Worm (Caenorhabditis elegans) whole organism, L3 larva: ENCODE measurements around the gene F13A7.11.

Experiments used
- ama-1 ChIP-seq: fragments of 150-350 bp; optimal IDR thresholded peaks from 2 replicates; lab custom pipeline; 2018
- fos-1 ChIP-seq: fragments of 150-350 bp; optimal IDR thresholded peaks from 2 replicates; lab custom pipeline; 2014; ENCODE audit warnings: missing biosample characterization, missing genetic modification characterization
- jun-1 ChIP-seq: fragments of 150-350 bp; optimal IDR thresholded peaks from 2 replicates; lab custom pipeline; 2014; ENCODE audit warnings: missing biosample characterization, missing genetic modification reagents, missing genetic modification characterization
- pqm-1 ChIP-seq: fragments of 150-350 bp; optimal IDR thresholded peaks from 2 replicates; lab custom pipeline; 2017; ENCODE audit warnings: missing biosample characterization, missing genetic modification characterization, inconsistent platforms

DNA sequence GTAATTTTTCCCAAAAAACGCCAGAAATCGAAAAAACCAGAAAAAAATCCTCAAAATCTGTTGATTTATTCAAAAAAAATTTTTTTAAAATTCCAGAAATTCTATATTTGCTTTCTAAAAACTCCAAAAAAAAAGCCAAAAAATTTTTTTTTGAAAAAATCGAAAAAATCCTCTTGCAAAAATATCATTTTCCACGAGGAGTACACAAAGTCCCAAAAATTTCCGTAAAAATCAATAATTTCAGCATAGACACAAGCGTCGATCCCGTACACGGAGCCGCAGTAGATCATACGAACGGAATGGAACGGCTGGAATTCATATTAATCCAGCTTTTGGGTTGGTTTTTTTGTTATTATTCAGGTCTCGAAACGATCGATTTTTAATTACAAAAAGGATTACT is 27.0 kb downstream of the F13A7.11 start:
- TF ChIP-seq pqm-1 (tag; lab: Kevin White, UChicago), result no peak
- TF ChIP-seq jun-1 (tag; lab: Kevin White, UChicago), result no peak
- TF ChIP-seq ama-1 (lab: Kevin White, UChicago), result no peak
- no peak for TF ChIP-seq fos-1 (tag; lab: Kevin White, UChicago)
